Worm (Caenorhabditis elegans) whole organism, L4/young adult: ENCODE data around the gene K04A8.19.

Source experiments
- W03F9.2 ChIP-seq: fragments of 150-350 bp; optimal IDR thresholded peaks from 2 replicates; lab custom pipeline; 2014; ENCODE audit warnings: missing biosample characterization, missing genetic modification characterization
- dao-5 ChIP-seq: sonication (generic microtip); optimal IDR thresholded peaks from 2 replicates; lab custom pipeline; 2016; ENCODE audit warnings: missing genotype, missing genetic modification characterization, moderate library complexity, missing compliant biosample characterization
- him-1 ChIP-seq: sonication (generic microtip); optimal IDR thresholded peaks from 2 replicates; lab custom pipeline; 2016; ENCODE audit warnings: missing genotype, missing genetic modification reagents, missing genetic modification characterization, missing compliant biosample characterization

DNA sequence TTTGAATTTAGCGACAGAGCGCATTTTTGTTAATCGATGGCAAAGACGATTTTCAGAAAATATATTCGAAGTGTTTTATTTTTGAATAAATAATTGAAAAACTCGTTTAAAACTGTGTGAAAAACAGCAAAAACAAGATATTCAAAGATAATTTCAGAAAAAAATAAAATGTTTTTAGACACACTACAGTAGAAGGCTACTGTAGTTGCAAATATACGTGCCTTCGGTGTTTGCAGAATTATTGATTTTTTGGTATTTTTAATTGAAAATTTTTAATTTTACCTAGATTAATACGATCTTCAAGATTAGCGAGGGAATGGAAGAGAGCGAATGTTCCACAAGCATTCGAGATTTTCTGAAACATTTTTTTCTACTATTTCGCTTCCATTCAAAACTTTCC is 43.6 kb downstream of the K04A8.19 start:
- no peak for TF ChIP-seq W03F9.2 (tag; lab: Kevin White, UChicago)
- no peak for TF ChIP-seq him-1 (tag; lab: Kevin White, UChicago)
- no peak for TF ChIP-seq dao-5 (tag; lab: Kevin White, UChicago)
